Worm (Caenorhabditis elegans) whole organism, young adult: ENCODE data around the gene T10C6.7.

ENCODE experiments used
- B0019.2 ChIP-seq: fragments of 200-800 bp; sonication (Bioruptor generic); conservative IDR thresholded peaks from 2 replicates; pipeline ENCODE4 v1.3.6; 2022; ENCODE audit warnings: missing genetic modification reagents, missing genetic modification characterization, missing compliant biosample characterization
- D2030.7 ChIP-seq: fragments of 200-800 bp; sonication (Bioruptor generic); IDR thresholded peaks from 2 replicates; pipeline ENCODE4 v1.3.6; 2022; ENCODE audit warnings: missing genetic modification reagents, missing genetic modification characterization, missing compliant biosample characterization
- F33H1.4 ChIP-seq: fragments of 200-800 bp; sonication (Bioruptor generic); IDR thresholded peaks from 2 replicates; pipeline ENCODE4 v1.3.6; 2022; ENCODE audit warnings: missing genetic modification reagents, missing genetic modification characterization, missing compliant biosample characterization
- F39B2.1 ChIP-seq: fragments of 200-800 bp; sonication (Bioruptor generic); IDR thresholded peaks from 2 replicates; pipeline ENCODE4 v1.3.6; 2022; ENCODE audit warnings: missing genetic modification reagents, missing genetic modification characterization, missing compliant biosample characterization
- F49E8.2 ChIP-seq: sonication (generic microtip); optimal IDR thresholded peaks from 3 replicates; lab custom pipeline; 2017; ENCODE audit warnings: missing genetic modification characterization, mild to moderate bottlenecking, missing compliant biosample characterization, antibody characterized with exemption, moderate library complexity; ENCODE audit not compliant: insufficient read depth
- Y53G8AR.9 ChIP-seq: fragments of 200-800 bp; sonication (Bioruptor generic); conservative IDR thresholded peaks from 2 replicates; pipeline ENCODE4 v1.3.6; 2022; ENCODE audit warnings: missing genetic modification reagents, missing genetic modification characterization, missing compliant biosample characterization
- Y67H2A.10 ChIP-seq: fragments of 200-800 bp; sonication (Bioruptor generic); conservative IDR thresholded peaks from 2 replicates; pipeline ENCODE4 v1.3.6; 2022; ENCODE audit warnings: missing genetic modification reagents, missing genetic modification characterization, missing compliant biosample characterization
- ZK185.1 ChIP-seq: sonication (generic microtip); optimal IDR thresholded peaks from 2 replicates; lab custom pipeline; 2016; ENCODE audit warnings: mild to moderate bottlenecking, missing genetic modification characterization, missing compliant biosample characterization; ENCODE audit not compliant: poor library complexity, severe bottlenecking
- aptf-2 ChIP-seq: fragments of 200-800 bp; sonication (Bioruptor generic); conservative IDR thresholded peaks from 2 replicates; pipeline ENCODE4 v1.3.6; 2022; ENCODE audit warnings: missing genetic modification reagents, missing genetic modification characterization, missing compliant biosample characterization
- atf-7 ChIP-seq: sonication (generic microtip); optimal IDR thresholded peaks from 2 replicates; lab custom pipeline; 2017; ENCODE audit warnings: mild to moderate bottlenecking, missing genetic modification characterization, missing compliant biosample characterization
- attf-5 ChIP-seq: fragments of 200-800 bp; sonication (Bioruptor generic); optimal IDR thresholded peaks from 2 replicates; lab custom pipeline; 2018; ENCODE audit warnings: mild to moderate bottlenecking, missing genetic modification characterization, missing compliant biosample characterization
- attf-6 ChIP-seq: fragments of 200-800 bp; sonication (Bioruptor generic); IDR thresholded peaks from 2 replicates; pipeline ENCODE4 v1.3.6; 2022; ENCODE audit warnings: missing genetic modification reagents, missing genetic modification characterization, missing compliant biosample characterization
- bed-1 ChIP-seq: fragments of 200-800 bp; sonication (Bioruptor generic); IDR thresholded peaks from 2 replicates; pipeline ENCODE4 v1.3.6; 2022; ENCODE audit warnings: missing genetic modification reagents, missing genetic modification characterization, missing compliant biosample characterization
- ceh-40 ChIP-seq: fragments of 200-800 bp; sonication (Bioruptor generic); IDR thresholded peaks from 2 replicates; pipeline ENCODE4 v1.3.6; 2022; ENCODE audit warnings: missing genetic modification characterization, missing compliant biosample characterization
- ceh-58 ChIP-seq: fragments of 200-800 bp; sonication (Bioruptor generic); IDR thresholded peaks from 2 replicates; pipeline ENCODE4 v1.3.6; 2022; ENCODE audit warnings: missing genetic modification characterization, missing compliant biosample characterization
- dox-1 ChIP-seq: fragments of 200-800 bp; sonication (Bioruptor generic); IDR thresholded peaks from 2 replicates; pipeline ENCODE4 v1.3.6; 2022; ENCODE audit warnings: missing genetic modification reagents, missing genetic modification characterization, missing compliant biosample characterization
- dpff-1 ChIP-seq: sonication (generic microtip); optimal IDR thresholded peaks from 2 replicates; lab custom pipeline; 2017; ENCODE audit warnings: mild to moderate bottlenecking, missing genetic modification characterization, missing compliant biosample characterization
- dpl-1 ChIP-seq: fragments of 150-350 bp; optimal IDR thresholded peaks from 2 replicates; lab custom pipeline; 2014; ENCODE audit warnings: missing biosample characterization, missing genetic modification reagents, missing genetic modification characterization
- efl-1 ChIP-seq: fragments of 150-350 bp; optimal IDR thresholded peaks from 2 replicates; lab custom pipeline; 2014; ENCODE audit warnings: missing biosample characterization, missing genetic modification reagents, missing genetic modification characterization
- egl-18 ChIP-seq: fragments of 200-800 bp; sonication (Bioruptor generic); IDR thresholded peaks from 2 replicates; pipeline ENCODE4 v1.3.6; 2022; ENCODE audit warnings: missing genetic modification reagents, missing genetic modification characterization, missing compliant biosample characterization
- ekl-4 ChIP-seq: fragments of 200-800 bp; sonication (Bioruptor generic); IDR thresholded peaks from 2 replicates; pipeline ENCODE4 v1.3.6; 2022; ENCODE audit warnings: missing genetic modification reagents, missing genetic modification characterization, missing compliant biosample characterization
- ets-4 ChIP-seq: fragments of 200-800 bp; sonication (Bioruptor generic); optimal IDR thresholded peaks from 2 replicates; lab custom pipeline; 2018; ENCODE audit warnings: mild to moderate bottlenecking, missing genetic modification characterization, missing compliant biosample characterization
- fkh-3 ChIP-seq: sonication (generic microtip); optimal IDR thresholded peaks from 2 replicates; lab custom pipeline; 2016; ENCODE audit warnings: mild to moderate bottlenecking, missing genetic modification characterization, missing compliant biosample characterization
- lag-1 ChIP-seq: fragments of 200-800 bp; sonication (Bioruptor generic); IDR thresholded peaks from 2 replicates; pipeline ENCODE4 v1.3.6; 2022; ENCODE audit warnings: missing genetic modification reagents, missing genetic modification characterization, missing compliant biosample characterization
- lin-26 ChIP-seq: fragments of 200-800 bp; sonication (Bioruptor generic); IDR thresholded peaks from 2 replicates; pipeline ENCODE4 v1.3.6; 2022; ENCODE audit warnings: missing genetic modification reagents, missing genetic modification characterization, missing compliant biosample characterization
- lin-35 ChIP-seq, 3 experiments: fragments of 150-350 bp in 2 of 3; sonication (generic microtip) in 1 of 3; optimal IDR thresholded peaks; 2 replicates each; lab custom pipeline; 2014 to 2018; ENCODE audit warnings: missing biosample characterization in 3 of 3, missing genetic modification characterization in 3 of 3, missing genetic modification reagents in 3 of 3
- lir-1 ChIP-seq: fragments of 200-800 bp; sonication (Bioruptor generic); conservative IDR thresholded peaks from 2 replicates; pipeline ENCODE4 v1.3.6; 2022; ENCODE audit warnings: missing genetic modification reagents, missing genetic modification characterization, missing compliant biosample characterization
- madf-10 ChIP-seq: sonication (generic microtip); optimal IDR thresholded peaks from 2 replicates; lab custom pipeline; 2016; ENCODE audit warnings: mild to moderate bottlenecking, missing genetic modification characterization, missing compliant biosample characterization
- madf-6 ChIP-seq: fragments of 200-800 bp; sonication (Bioruptor generic); IDR thresholded peaks from 2 replicates; pipeline ENCODE4 v1.3.6; 2022; ENCODE audit warnings: missing genetic modification reagents, missing genetic modification characterization, missing compliant biosample characterization
- madf-8 ChIP-seq: fragments of 200-800 bp; sonication (Bioruptor generic); conservative IDR thresholded peaks from 2 replicates; pipeline ENCODE4 v1.3.6; 2022; ENCODE audit warnings: missing genetic modification reagents, missing genetic modification characterization, missing compliant biosample characterization
- nhr-90 ChIP-seq: sonication (generic microtip); optimal IDR thresholded peaks from 2 replicates; lab custom pipeline; 2016; ENCODE audit warnings: missing genotype, mild to moderate bottlenecking, missing genetic modification characterization, missing compliant biosample characterization
- rec-8 ChIP-seq, 2 experiments: sonication (generic microtip); optimal IDR thresholded peaks; 2 replicates each; lab custom pipeline; 2016; ENCODE audit warnings: mild to moderate bottlenecking in 2 of 2, missing genetic modification characterization in 2 of 2, missing genetic modification reagents in 2 of 2, missing genotype in 2 of 2, missing biosample characterization in 1 of 2, missing compliant biosample characterization in 1 of 2, moderate library complexity in 1 of 2
- snpc-1.1 ChIP-seq: sonication (generic microtip); optimal IDR thresholded peaks from 2 replicates; lab custom pipeline; 2017; ENCODE audit warnings: missing genetic modification characterization, mild to moderate bottlenecking, missing compliant biosample characterization, antibody characterized with exemption, moderate library complexity, missing genotype, missing genetic modification reagents; ENCODE audit not compliant: insufficient read depth
- snpc-4 ChIP-seq, 5 experiments: fragments of 150-350 bp in 1 of 5; sonication (generic microtip) in 4 of 5; optimal IDR thresholded peaks; 2 replicates each; lab custom pipeline; 2014 to 2018; ENCODE audit warnings: missing genetic modification characterization in 5 of 5, missing biosample characterization in 3 of 5, antibody characterized with exemption in 2 of 5, mild to moderate bottlenecking in 2 of 5, missing compliant biosample characterization in 2 of 5, missing genotype in 2 of 5, moderate library complexity in 2 of 5, missing genetic modification reagents in 1 of 5
- unc-62 ChIP-seq: fragments of 150-350 bp; optimal IDR thresholded peaks from 2 replicates; lab custom pipeline; 2014; ENCODE audit warnings: missing biosample characterization, missing genetic modification reagents, missing genetic modification characterization
- xnd-1 ChIP-seq: sonication (generic microtip); optimal IDR thresholded peaks from 2 replicates; lab custom pipeline; 2016; ENCODE audit warnings: missing genotype, missing genetic modification reagents, missing genetic modification characterization, missing compliant biosample characterization
- zfh-2 ChIP-seq: fragments of 200-800 bp; sonication (Bioruptor generic); conservative IDR thresholded peaks from 2 replicates; pipeline ENCODE4 v1.3.6; 2022; ENCODE audit warnings: missing genetic modification reagents, missing genetic modification characterization, missing compliant biosample characterization
- zim-3 ChIP-seq: sonication (generic microtip); optimal IDR thresholded peaks from 2 replicates; lab custom pipeline; 2017; ENCODE audit warnings: mild to moderate bottlenecking, missing genetic modification characterization, moderate library complexity, missing compliant biosample characterization
- ztf-22 ChIP-seq: fragments of 200-800 bp; sonication (Bioruptor generic); optimal IDR thresholded peaks from 2 replicates; lab custom pipeline; 2018; ENCODE audit warnings: mild to moderate bottlenecking, missing genetic modification characterization, moderate library complexity, missing compliant biosample characterization
- ztf-28 ChIP-seq: fragments of 200-800 bp; sonication (Bioruptor generic); IDR thresholded peaks from 2 replicates; pipeline ENCODE4 v1.3.6; 2022; ENCODE audit warnings: missing genetic modification reagents, missing genetic modification characterization, missing compliant biosample characterization

The T10C6.7 gene

DNA sequence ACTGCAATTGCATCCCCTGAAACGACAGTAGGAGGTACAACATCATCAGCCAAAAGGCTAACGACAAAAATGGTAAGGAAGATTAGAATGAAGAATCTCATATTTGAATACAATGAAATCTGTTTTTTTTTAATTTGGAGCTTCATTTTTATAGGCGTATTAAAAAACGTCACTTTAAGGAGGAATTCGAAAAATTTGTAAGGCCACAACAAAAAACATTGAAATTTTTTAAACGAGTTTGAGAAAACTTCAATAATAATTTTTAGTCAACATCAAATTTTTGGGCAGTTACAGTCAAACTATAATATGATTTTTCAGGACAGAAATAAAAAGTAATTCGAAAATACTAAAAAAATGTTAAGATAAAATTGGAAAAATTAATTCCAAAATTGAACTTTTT, 31.3 kb upstream of the T10C6.7 start, which contains the start of gene F14H3.14 (continued):
- TF ChIP-seq rec-8 (tag; optimal IDR thresholded peaks at IDR 0.05; lab: Kevin White, UChicago) = no peak

DNA sequence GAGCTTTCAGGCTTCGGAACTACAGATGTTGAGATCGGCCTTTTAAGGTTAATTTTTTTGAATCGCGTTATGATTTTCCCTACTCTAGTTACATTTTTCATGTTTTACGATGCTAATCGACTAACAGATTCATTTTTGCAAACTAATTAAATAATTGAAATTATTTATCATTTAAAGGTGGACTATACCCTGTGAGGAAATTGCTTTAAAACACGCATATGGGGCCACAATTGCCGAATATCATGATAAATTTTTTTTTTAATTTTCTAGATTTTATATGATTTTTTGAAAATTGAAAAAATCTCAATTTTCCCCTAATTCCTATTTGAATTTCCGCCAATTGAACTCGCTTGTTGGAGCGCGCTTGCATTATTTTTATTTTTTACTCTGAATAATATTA, 30.5 kb upstream of the T10C6.7 start, which contains the start of gene fbxa-100:
Gene fbxa-100, minus strand, starts transcription at position 101 of the 400 bp plus-strand sequence.
- TF ChIP-seq ekl-4 = no peak
- no peak for TF ChIP-seq lin-26 (GFP tag; lab: Robert Waterston, UW)
- no peak for TF ChIP-seq lin-35 (GFP tag; optimal IDR thresholded peaks at IDR 0.05; lab: Kevin White, UChicago)
- no peak for TF ChIP-seq ztf-28 (GFP tag; lab: Robert Waterston, UW)
- TF ChIP-seq Y53G8AR.9 = no peak
- TF ChIP-seq unc-62 = no peak

DNA sequence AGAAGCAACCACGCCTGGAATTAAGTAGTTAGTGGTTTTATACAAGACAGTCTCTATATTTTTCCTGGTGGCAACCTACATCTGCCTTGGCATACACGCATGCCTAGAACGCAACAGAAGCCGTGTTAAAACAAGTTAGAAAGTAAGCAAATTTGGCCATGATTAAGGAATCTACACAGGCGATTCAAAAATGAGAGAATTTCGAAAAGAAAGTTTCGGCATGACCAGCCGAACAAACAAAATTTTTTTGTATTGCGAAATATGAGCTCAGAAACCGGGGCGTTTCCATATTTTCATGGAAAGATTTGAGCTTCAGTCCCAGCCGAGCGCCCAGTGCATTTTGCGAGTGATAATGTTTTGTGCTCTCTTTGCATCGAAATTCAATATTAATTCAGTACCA, 28.6 kb upstream of the T10C6.7 start, which contains the start of gene F14H3.15:
Gene F14H3.15, minus strand, starts transcription at position 101 of the 400 bp plus-strand sequence.
- TF ChIP-seq F49E8.2 (tag; lab: Kevin White, UChicago) = no peak
- TF ChIP-seq attf-6 (GFP tag; lab: Robert Waterston, UW) = no peak

DNA sequence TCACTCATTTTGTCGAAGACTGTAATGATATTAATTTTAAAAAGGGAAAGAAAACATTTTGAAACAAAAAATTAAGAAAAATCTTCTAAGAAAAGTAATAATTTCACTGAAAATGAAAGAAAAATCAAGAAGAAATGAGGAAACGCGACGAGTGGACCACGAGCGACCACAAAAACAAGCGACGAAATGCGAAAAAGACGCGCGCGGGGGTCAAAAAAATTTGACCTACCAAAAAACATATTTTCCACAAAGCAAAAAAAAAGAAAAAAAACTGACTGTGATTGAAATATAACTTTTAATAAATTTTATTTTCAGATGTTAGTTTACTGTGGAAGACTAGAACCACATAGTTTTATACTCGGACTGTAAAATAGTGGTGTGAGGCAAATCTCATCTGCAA, 27.4 kb upstream of the T10C6.7 start, which contains the start of gene F14H3.6:
Gene F14H3.6, minus strand, starts transcription at position 22 of the 400 bp plus-strand sequence.
- TF ChIP-seq madf-10 (tag; lab: Kevin White, UChicago) (no peak), efl-1 (GFP tag; lab: Kevin White, UChicago) (peak; percentile 86), xnd-1 (tag; lab: Kevin White, UChicago) (peak; percentile 44), dpl-1 (GFP tag; lab: Kevin White, UChicago) (peak; percentile 69), madf-8 (GFP tag; lab: Robert Waterston, UW) (peak; percentile 75), nhr-90 (tag; lab: Kevin White, UChicago) (no peak), madf-6 (GFP tag; lab: Robert Waterston, UW) (peak; percentile 86), D2030.7 (GFP tag; lab: Robert Waterston, UW) (peak; percentile 20; the same call in 1 of the 2 replicates)

DNA sequence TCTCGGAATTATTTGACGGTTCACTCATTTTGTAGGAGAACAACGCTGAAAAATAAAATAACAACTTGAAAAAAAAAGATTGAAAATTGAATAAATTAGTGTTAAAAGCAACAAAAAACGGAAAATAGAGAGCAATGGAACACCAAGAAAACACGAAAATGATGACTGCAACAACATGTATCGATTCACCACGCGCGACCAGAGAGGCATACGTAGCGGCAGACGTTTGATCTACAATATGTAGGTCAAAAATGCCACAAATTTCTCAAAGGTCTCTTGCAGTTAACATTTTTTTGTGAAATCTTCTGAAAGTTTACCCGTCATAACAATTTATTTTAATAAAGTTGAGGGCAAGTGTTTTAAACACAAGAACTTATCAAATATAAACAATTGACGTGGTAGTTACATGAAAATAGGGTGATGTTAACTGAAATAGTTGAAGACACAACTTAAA, 25.5 kb upstream of the T10C6.7 start, which contains the start of gene F14H3.5:
Gene F14H3.5, minus strand, starts transcription at position 51 of the 454 bp plus-strand sequence.
- TF ChIP-seq F39B2.1 (no peak), efl-1 (GFP tag; lab: Kevin White, UChicago) (peak; percentile 69), aptf-2 (no peak), attf-6 (GFP tag; lab: Robert Waterston, UW) (0 out of 2 replicates have a peak, but pooled peaks have one; percentile 7), dox-1 (GFP tag; lab: Robert Waterston, UW) (no peak), Y67H2A.10 (GFP tag; lab: Robert Waterston, UW) (no peak), dpff-1 (tag; lab: Kevin White, UChicago) (no peak), atf-7 (tag; lab: Kevin White, UChicago) (no peak), ztf-22 (GFP tag; lab: Kevin White, UChicago) (no peak), ceh-58 (GFP tag; lab: Robert Waterston, UW) (no peak), attf-5 (GFP tag; lab: Kevin White, UChicago) (no peak), dpl-1 (GFP tag; lab: Kevin White, UChicago) (peak; percentile 46), B0019.2 (GFP tag; lab: Robert Waterston, UW) (no peak), snpc-4 (GFP tag; optimal IDR thresholded peaks at IDR 0.05; lab: Kevin White, UChicago) (no peak), snpc-4 (tag; optimal IDR thresholded peaks at IDR 0.05; lab: Kevin White, UChicago) (no peak), lag-1 (no peak), zfh-2 (GFP tag; lab: Robert Waterston, UW) (no peak), F33H1.4 (GFP tag; lab: Robert Waterston, UW) (no peak), bed-1 (no peak), snpc-1.1 (tag; lab: Kevin White, UChicago) (no peak), madf-6 (GFP tag; lab: Robert Waterston, UW) (peak; percentile 71), ceh-40 (GFP tag; lab: Robert Waterston, UW) (no peak), lir-1 (GFP tag; lab: Robert Waterston, UW) (no peak), fkh-3 (no peak), ZK185.1 (tag; lab: Kevin White, UChicago) (no peak), ets-4 (GFP tag; lab: Kevin White, UChicago) (no peak), egl-18 (no peak), zim-3 (tag; lab: Kevin White, UChicago) (no peak)
